Worm (Caenorhabditis elegans) whole organism, young adult: ENCODE measurements around the gene F41C6.6.

ENCODE experiments used
- F23B12.7 ChIP-seq: sonication (generic microtip); optimal IDR thresholded peaks from 2 replicates; lab custom pipeline; 2017; ENCODE audit warnings: missing genetic modification characterization, mild to moderate bottlenecking, missing compliant biosample characterization, antibody characterized with exemption, moderate library complexity; ENCODE audit not compliant: insufficient read depth
- F33H1.4 ChIP-seq: fragments of 200-800 bp; sonication (Bioruptor generic); IDR thresholded peaks from 2 replicates; pipeline ENCODE4 v1.3.6; 2022; ENCODE audit warnings: missing genetic modification reagents, missing genetic modification characterization, missing compliant biosample characterization
- F57C9.4 ChIP-seq: sonication (generic microtip); optimal IDR thresholded peaks from 2 replicates; lab custom pipeline; 2017; ENCODE audit warnings: mild to moderate bottlenecking, missing genetic modification characterization, missing compliant biosample characterization
- K11D2.4 ChIP-seq: fragments of 200-800 bp; sonication (Bioruptor generic); IDR thresholded peaks from 2 replicates; pipeline ENCODE4 v1.3.6; 2022; ENCODE audit warnings: missing genetic modification reagents, missing genetic modification characterization, missing compliant biosample characterization
- K12H6.12 ChIP-seq: fragments of 200-800 bp; sonication (Bioruptor generic); optimal IDR thresholded peaks from 2 replicates; lab custom pipeline; 2018; ENCODE audit warnings: mild to moderate bottlenecking, missing genetic modification characterization, missing compliant biosample characterization
- T26A5.8 ChIP-seq: sonication (generic microtip); optimal IDR thresholded peaks from 2 replicates; lab custom pipeline; 2016; ENCODE audit warnings: missing genetic modification characterization, missing compliant biosample characterization
- Y53G8AR.9 ChIP-seq: fragments of 200-800 bp; sonication (Bioruptor generic); conservative IDR thresholded peaks from 2 replicates; pipeline ENCODE4 v1.3.6; 2022; ENCODE audit warnings: missing genetic modification reagents, missing genetic modification characterization, missing compliant biosample characterization
- Y56A3A.18 ChIP-seq: fragments of 200-800 bp; sonication (Bioruptor generic); IDR thresholded peaks from 2 replicates; pipeline ENCODE4 v1.3.6; 2022; ENCODE audit warnings: missing genetic modification reagents, missing genetic modification characterization, missing compliant biosample characterization
- Y67H2A.10 ChIP-seq: fragments of 200-800 bp; sonication (Bioruptor generic); conservative IDR thresholded peaks from 2 replicates; pipeline ENCODE4 v1.3.6; 2022; ENCODE audit warnings: missing genetic modification reagents, missing genetic modification characterization, missing compliant biosample characterization
- ZK185.1 ChIP-seq: sonication (generic microtip); optimal IDR thresholded peaks from 2 replicates; lab custom pipeline; 2016; ENCODE audit warnings: mild to moderate bottlenecking, missing genetic modification characterization, missing compliant biosample characterization; ENCODE audit not compliant: poor library complexity, severe bottlenecking
- aptf-2 ChIP-seq: fragments of 200-800 bp; sonication (Bioruptor generic); conservative IDR thresholded peaks from 2 replicates; pipeline ENCODE4 v1.3.6; 2022; ENCODE audit warnings: missing genetic modification reagents, missing genetic modification characterization, missing compliant biosample characterization
- athp-1 ChIP-seq: sonication (generic microtip); optimal IDR thresholded peaks from 2 replicates; lab custom pipeline; 2017; ENCODE audit warnings: mild to moderate bottlenecking, missing genetic modification characterization, missing compliant biosample characterization
- attf-5 ChIP-seq: fragments of 200-800 bp; sonication (Bioruptor generic); optimal IDR thresholded peaks from 2 replicates; lab custom pipeline; 2018; ENCODE audit warnings: mild to moderate bottlenecking, missing genetic modification characterization, missing compliant biosample characterization
- bed-1 ChIP-seq: fragments of 200-800 bp; sonication (Bioruptor generic); IDR thresholded peaks from 2 replicates; pipeline ENCODE4 v1.3.6; 2022; ENCODE audit warnings: missing genetic modification reagents, missing genetic modification characterization, missing compliant biosample characterization
- cebp-1 ChIP-seq, 2 experiments: fragments of 200-800 bp in 1 of 2; sonication (Bioruptor generic) in 1 of 2; sonication (generic microtip) in 1 of 2; IDR thresholded peaks in 1 of 2; optimal IDR thresholded peaks in 1 of 2; 2 replicates each; pipeline versions ENCODE4 v1.3.6 to Lab custom; 2017 to 2022; ENCODE audit warnings: missing compliant biosample characterization in 2 of 2, missing genetic modification characterization in 2 of 2, mild to moderate bottlenecking in 1 of 2, missing genetic modification reagents in 1 of 2, moderate library complexity in 1 of 2
- cebp-2 ChIP-seq: fragments of 200-800 bp; sonication (Bioruptor generic); IDR thresholded peaks from 2 replicates; pipeline ENCODE4 v1.3.6; 2022; ENCODE audit warnings: missing genetic modification characterization, missing compliant biosample characterization
- ceh-27 ChIP-seq: fragments of 200-800 bp; sonication (Bioruptor generic); optimal IDR thresholded peaks from 2 replicates; lab custom pipeline; 2018; ENCODE audit warnings: mild to moderate bottlenecking, missing genetic modification characterization, moderate library complexity, missing compliant biosample characterization
- ceh-40 ChIP-seq: fragments of 200-800 bp; sonication (Bioruptor generic); IDR thresholded peaks from 2 replicates; pipeline ENCODE4 v1.3.6; 2022; ENCODE audit warnings: missing genetic modification characterization, missing compliant biosample characterization
- ceh-58 ChIP-seq: fragments of 200-800 bp; sonication (Bioruptor generic); IDR thresholded peaks from 2 replicates; pipeline ENCODE4 v1.3.6; 2022; ENCODE audit warnings: missing genetic modification characterization, missing compliant biosample characterization
- egl-44 ChIP-seq: fragments of 200-800 bp; sonication (Bioruptor generic); IDR thresholded peaks from 2 replicates; pipeline ENCODE4 v1.3.6; 2022; ENCODE audit warnings: missing genetic modification reagents, missing genetic modification characterization, missing compliant biosample characterization
- egrh-3 ChIP-seq: fragments of 200-800 bp; sonication (Bioruptor generic); IDR thresholded peaks from 2 replicates; pipeline ENCODE4 v1.3.6; 2022; ENCODE audit warnings: missing genetic modification reagents, missing genetic modification characterization, missing compliant biosample characterization
- ets-4 ChIP-seq: fragments of 200-800 bp; sonication (Bioruptor generic); optimal IDR thresholded peaks from 2 replicates; lab custom pipeline; 2018; ENCODE audit warnings: mild to moderate bottlenecking, missing genetic modification characterization, missing compliant biosample characterization
- him-1 ChIP-seq: sonication (generic microtip); optimal IDR thresholded peaks from 2 replicates; lab custom pipeline; 2016; ENCODE audit warnings: missing genotype, missing genetic modification reagents, missing genetic modification characterization, missing compliant biosample characterization
- hmg-1.2 ChIP-seq: fragments of 200-800 bp; sonication (Bioruptor generic); IDR thresholded peaks from 2 replicates; pipeline ENCODE4 v1.3.6; 2022; ENCODE audit warnings: missing genetic modification reagents, missing genetic modification characterization, missing compliant biosample characterization
- lin-35 ChIP-seq, 3 experiments: fragments of 150-350 bp in 2 of 3; sonication (generic microtip) in 1 of 3; optimal IDR thresholded peaks; 2 replicates each; lab custom pipeline; 2014 to 2018; ENCODE audit warnings: missing biosample characterization in 3 of 3, missing genetic modification characterization in 3 of 3, missing genetic modification reagents in 3 of 3
- lin-40 ChIP-seq: sonication (generic microtip); optimal IDR thresholded peaks from 2 replicates; lab custom pipeline; 2016; ENCODE audit warnings: missing genetic modification characterization, mild to moderate bottlenecking, missing compliant biosample characterization, missing genotype, missing genetic modification reagents
- madf-10 ChIP-seq: sonication (generic microtip); optimal IDR thresholded peaks from 2 replicates; lab custom pipeline; 2016; ENCODE audit warnings: mild to moderate bottlenecking, missing genetic modification characterization, missing compliant biosample characterization
- madf-3 ChIP-seq: fragments of 200-800 bp; sonication (Bioruptor generic); IDR thresholded peaks from 2 replicates; pipeline ENCODE4 v1.3.6; 2022; ENCODE audit warnings: missing genetic modification reagents, missing genetic modification characterization, missing compliant biosample characterization
- mcd-1 ChIP-seq: fragments of 200-800 bp; sonication (Bioruptor generic); IDR thresholded peaks from 2 replicates; pipeline ENCODE4 v1.3.6; 2022; ENCODE audit warnings: missing genetic modification reagents, missing genetic modification characterization, missing compliant biosample characterization
- mes-4 ChIP-seq: sonication (generic microtip); optimal IDR thresholded peaks from 2 replicates; lab custom pipeline; 2016; ENCODE audit warnings: missing genotype, missing genetic modification characterization, missing compliant biosample characterization
- nhr-120 ChIP-seq: fragments of 200-800 bp; sonication (Bioruptor generic); IDR thresholded peaks from 2 replicates; pipeline ENCODE4 v1.3.6; 2022; ENCODE audit warnings: missing genetic modification characterization, missing compliant biosample characterization
- nhr-27 ChIP-seq: fragments of 200-800 bp; sonication (Bioruptor generic); optimal IDR thresholded peaks from 2 replicates; lab custom pipeline; 2018; ENCODE audit warnings: mild to moderate bottlenecking, missing genetic modification characterization, moderate library complexity, missing compliant biosample characterization
- nhr-80 ChIP-seq: sonication (generic microtip); optimal IDR thresholded peaks from 2 replicates; lab custom pipeline; 2016; ENCODE audit warnings: missing genetic modification characterization, missing compliant biosample characterization
- pbrm-1 ChIP-seq: fragments of 200-800 bp; sonication (Bioruptor generic); IDR thresholded peaks from 2 replicates; pipeline ENCODE4 v1.3.6; 2022; ENCODE audit warnings: missing genetic modification reagents, missing genetic modification characterization, missing compliant biosample characterization
- pha-4 ChIP-seq: fragments of 150-350 bp; sonication (generic microtip); optimal IDR thresholded peaks from 2 replicates; lab custom pipeline; 2014; ENCODE audit warnings: missing biosample characterization, missing genetic modification reagents, missing genetic modification characterization
- rcor-1 ChIP-seq: fragments of 200-800 bp; sonication (Bioruptor generic); IDR thresholded peaks from 2 replicates; pipeline ENCODE4 v1.3.6; 2022; ENCODE audit warnings: missing genetic modification reagents, missing genetic modification characterization, missing compliant biosample characterization
- snpc-4 ChIP-seq, 5 experiments: fragments of 150-350 bp in 1 of 5; sonication (generic microtip) in 4 of 5; optimal IDR thresholded peaks; 2 replicates each; lab custom pipeline; 2014 to 2018; ENCODE audit warnings: missing genetic modification characterization in 5 of 5, missing biosample characterization in 3 of 5, antibody characterized with exemption in 2 of 5, mild to moderate bottlenecking in 2 of 5, missing compliant biosample characterization in 2 of 5, missing genotype in 2 of 5, moderate library complexity in 2 of 5, missing genetic modification reagents in 1 of 5
- tbx-9 ChIP-seq: sonication (generic microtip); optimal IDR thresholded peaks from 2 replicates; lab custom pipeline; 2016; ENCODE audit warnings: borderline replicate concordance, missing genetic modification characterization, inconsistent platforms, missing compliant biosample characterization
- tlf-1 ChIP-seq: fragments of 200-800 bp; sonication (Bioruptor generic); optimal IDR thresholded peaks from 2 replicates; lab custom pipeline; 2018; ENCODE audit warnings: mild to moderate bottlenecking, missing genetic modification characterization, missing compliant biosample characterization
- xnd-1 ChIP-seq: sonication (generic microtip); optimal IDR thresholded peaks from 2 replicates; lab custom pipeline; 2016; ENCODE audit warnings: missing genotype, missing genetic modification reagents, missing genetic modification characterization, missing compliant biosample characterization
- zim-3 ChIP-seq: sonication (generic microtip); optimal IDR thresholded peaks from 2 replicates; lab custom pipeline; 2017; ENCODE audit warnings: mild to moderate bottlenecking, missing genetic modification characterization, moderate library complexity, missing compliant biosample characterization

The F41C6.6 gene

ce11 chrX:6840670-6841308 lies 40.9 kb downstream of the F41C6.6 start, which contains the start of the genes glr-6 and asg-2:
TSS of gene glr-6 (minus strand) at chrX:6840720.
TSS of gene asg-2 (plus strand) at chrX:6841258.
- TF ChIP-seq K12H6.12 = peak; percentile 60
- TF ChIP-seq T26A5.8 (tag; lab: Kevin White, UChicago) = no peak
- no peak for TF ChIP-seq ets-4 (GFP tag; lab: Kevin White, UChicago)
- 0 out of 2 replicates have a peak, but pooled peaks have one; percentile 19 for TF ChIP-seq hmg-1.2 (GFP tag; lab: Robert Waterston, UW)
- peak; percentile 7 for TF ChIP-seq pha-4 (tag; lab: Kevin White, UChicago)
- TF ChIP-seq F33H1.4 = peak; percentile 79
- no peak for TF ChIP-seq xnd-1
- peak; percentile 40 for TF ChIP-seq madf-10 (tag; lab: Kevin White, UChicago)
- peak; percentile 56 for TF ChIP-seq ceh-27 (GFP tag; lab: Kevin White, UChicago)
- TF ChIP-seq attf-5 (GFP tag; lab: Kevin White, UChicago) = peak; percentile 75
- no peak for TF ChIP-seq madf-3 (GFP tag; lab: Robert Waterston, UW)
- TF ChIP-seq egl-44 (GFP tag; lab: Robert Waterston, UW) = 0 out of 2 replicates have a peak, but pooled peaks have one; percentile 22
- no peak for TF ChIP-seq ceh-40
- no peak for TF ChIP-seq him-1 (tag; lab: Kevin White, UChicago)
- no peak for TF ChIP-seq K11D2.4 (GFP tag; lab: Robert Waterston, UW)
- TF ChIP-seq Y53G8AR.9 (GFP tag; lab: Robert Waterston, UW) = no peak
- no peak for TF ChIP-seq snpc-4 (GFP tag; optimal IDR thresholded peaks at IDR 0.05; lab: Kevin White, UChicago)
- peak in 1 of 4 experiments; percentile 8 for TF ChIP-seq snpc-4 (tag; optimal IDR thresholded peaks at IDR 0.05; lab: Kevin White, UChicago)
- TF ChIP-seq nhr-120 = no peak
- no peak for TF ChIP-seq athp-1 (tag; lab: Kevin White, UChicago)
- peak; percentile 50 for TF ChIP-seq F23B12.7
- no peak for TF ChIP-seq zim-3
- TF ChIP-seq F57C9.4 (tag; lab: Kevin White, UChicago) = no peak
- no peak for TF ChIP-seq ceh-58
- TF ChIP-seq lin-35 (GFP tag; optimal IDR thresholded peaks at IDR 0.05; lab: Kevin White, UChicago) = peak in 1 of 3 experiments; percentile 44
- no peak for TF ChIP-seq Y67H2A.10
- no peak for TF ChIP-seq Y56A3A.18 (GFP tag; lab: Robert Waterston, UW)
- peak; percentile 66 for TF ChIP-seq lin-40 (tag; lab: Kevin White, UChicago)
- TF ChIP-seq ZK185.1 = peak; percentile 66
- TF ChIP-seq nhr-27 = no peak
- TF ChIP-seq mes-4 (tag; lab: Kevin White, UChicago) = no peak
- 0 out of 2 replicates have a peak, but pooled peaks have one; percentile 13 for TF ChIP-seq pbrm-1
- no peak for TF ChIP-seq tbx-9
- TF ChIP-seq nhr-80 (tag; lab: Kevin White, UChicago) = peak; percentile 69
- TF ChIP-seq rcor-1 (GFP tag; lab: Robert Waterston, UW) = peak; percentile 61
- no peak for TF ChIP-seq tlf-1
- TF ChIP-seq egrh-3 (GFP tag; lab: Robert Waterston, UW) = no peak
- no peak for TF ChIP-seq cebp-2 (GFP tag; lab: Robert Waterston, UW)
- TF ChIP-seq bed-1 (GFP tag; lab: Robert Waterston, UW) = no peak
- TF ChIP-seq aptf-2 = peak; percentile 67; the same call in 1 of the 2 replicates
- peak; percentile 95 for TF ChIP-seq mcd-1
- TF ChIP-seq cebp-1 (GFP tag; IDR thresholded peaks at IDR 0.05; lab: Robert Waterston, UW) = no peak
- peak; percentile 64 for TF ChIP-seq cebp-1 (tag; optimal IDR thresholded peaks at IDR 0.05; lab: Kevin White, UChicago)
